Worm (Caenorhabditis elegans): ENCODE measurements around the gene srx-116.

The srx-116 gene

ce11 chrV:12659426-12659825 is 11.3 kb upstream of the srx-116 start, which contains the start of gene ccch-3 (continued):
- TF ChIP-seq T20F7.1 (GFP tag; optimal IDR thresholded peaks at IDR 0.05) (peak; percentile 81), zfp-2 (tag; optimal IDR thresholded peaks at IDR 0.05) (no peak), hlh-11 (tag; optimal IDR thresholded peaks at IDR 0.05) (peak; percentile 50), aha-1 (tag) (no peak), F26F4.8 (GFP tag; conservative IDR thresholded peaks at IDR 0.05) (no peak), madf-9 (GFP tag; conservative IDR thresholded peaks at IDR 0.05) (no peak), spr-1 (tag; optimal IDR thresholded peaks at IDR 0.05) (no peak), nhr-237 (tag; optimal IDR thresholded peaks at IDR 0.05) (no peak), ztf-7 (tag; optimal IDR thresholded peaks at IDR 0.05) (no peak), dmd-6 (GFP tag; IDR thresholded peaks at IDR 0.05) (no peak; the same call in 1 of the 2 replicates), zag-1 (tag; optimal IDR thresholded peaks at IDR 0.05) (no peak), duxl-1 (tag; optimal IDR thresholded peaks at IDR 0.05; ENCODE audit: poor library complexity) (no peak), ama-1 (optimal IDR thresholded peaks at IDR 0.05) (no peak), ZK337.2 (GFP tag; IDR thresholded peaks at IDR 0.05) (no peak), mxl-2 (GFP tag; conservative IDR thresholded peaks at IDR 0.05) (no peak), T26A8.4 (GFP tag; IDR thresholded peaks at IDR 0.05) (no peak), F44E2.7 (GFP tag; IDR thresholded peaks at IDR 0.05) (no peak), zfp-3 (GFP tag; conservative IDR thresholded peaks at IDR 0.05) (no peak), hmg-1.1 (GFP tag; IDR thresholded peaks at IDR 0.05) (peak; percentile 52; the same call in 1 of the 2 replicates), lir-3 (tag; optimal IDR thresholded peaks at IDR 0.05) (no peak), gei-8 (GFP tag; optimal IDR thresholded peaks at IDR 0.05) (peak; percentile 13), jun-1 (tag; optimal IDR thresholded peaks at IDR 0.05) (no peak), lin-29 (GFP tag; IDR thresholded peaks at IDR 0.05) (no peak), mxl-3 (GFP tag; optimal IDR thresholded peaks at IDR 0.05) (peak; percentile 33), nhr-25 (tag; optimal IDR thresholded peaks at IDR 0.05; ENCODE audit: borderline replicate concordance, insufficient read depth) (peak; percentile 69), unc-39 (tag; optimal IDR thresholded peaks at IDR 0.05) (no peak), fkh-10 (GFP tag; optimal IDR thresholded peaks at IDR 0.05) (peak; percentile 36), dve-1 (tag; optimal IDR thresholded peaks at IDR 0.05; ENCODE audit: insufficient read depth) (peak; percentile 77), R02D3.7 (tag; optimal IDR thresholded peaks at IDR 0.05) (no peak), daf-19 (GFP tag; conservative IDR thresholded peaks at IDR 0.05) (0 out of 2 replicates have a peak, but pooled peaks have one; percentile 18), mdl-1 (tag; optimal IDR thresholded peaks at IDR 0.05) (peak in 1 of 2 experiments; percentile 7), arid-1 (GFP tag; conservative IDR thresholded peaks at IDR 0.05) (0 out of 2 replicates have a peak, but pooled peaks have one; percentile 17), hif-1 (tag; optimal IDR thresholded peaks at IDR 0.05) (no peak), F49E8.2 (tag; optimal IDR thresholded peaks at IDR 0.05; ENCODE audit: borderline replicate concordance) (no peak)

- TF ChIP-seq unc-130 (GFP tag; optimal IDR thresholded peaks at IDR 0.05), result peak; percentile 10
- TF ChIP-seq lsy-2 (tag; optimal IDR thresholded peaks at IDR 0.05), result peak in 1 of 2 experiments; percentile 40
- TF ChIP-seq tag-97 (GFP tag; IDR thresholded peaks at IDR 0.05), result no peak
- TF ChIP-seq lin-38 (GFP tag; IDR thresholded peaks at IDR 0.05), result no peak
Observed at ce11 chrV:12660280-12660818, 10.4 kb upstream of the srx-116 start, which contains the start of gene his-74. TSS of gene his-74 (minus strand) at chrV:12660330.

- TF ChIP-seq unc-62 (GFP tag; optimal IDR thresholded peaks at IDR 0.05 in 1 of 2) (peak in 1 of 2 experiments; percentile 79), unc-62 (tag; optimal IDR thresholded peaks at IDR 0.05) (no peak), ceh-28 (tag; optimal IDR thresholded peaks at IDR 0.05) (no peak)
Observed at ce11 chrV:12661619-12662018, 9.1 kb upstream of the srx-116 start, which contains the start of gene W05B10.3. TSS of gene W05B10.3 (minus strand) at chrV:12661719.

Measured in whole organism, L4 larva.